Worm (Caenorhabditis elegans) whole organism, late embryonic: ENCODE data around the gene Y69H2.9.

Experiments
- F13H6.1 ChIP-seq: sonication (generic microtip); optimal IDR thresholded peaks from 2 replicates; lab custom pipeline; 2016; ENCODE audit warnings: missing genetic modification characterization, missing compliant biosample characterization
- T23F11.4 ChIP-seq: fragments of 200-800 bp; sonication (Bioruptor generic); optimal IDR thresholded peaks from 2 replicates; lab custom pipeline; 2018; ENCODE audit warnings: mild to moderate bottlenecking, missing genetic modification characterization, missing compliant biosample characterization
- Y22D7AL.16 ChIP-seq: sonication (generic microtip); optimal IDR thresholded peaks from 2 replicates; lab custom pipeline; 2016; ENCODE audit warnings: missing genetic modification characterization, missing compliant biosample characterization
- ahr-1 ChIP-seq: sonication (generic microtip); optimal IDR thresholded peaks from 2 replicates; lab custom pipeline; 2016; ENCODE audit warnings: missing genetic modification characterization, missing compliant biosample characterization
- ceh-14 ChIP-seq: sonication (generic microtip); optimal IDR thresholded peaks from 2 replicates; lab custom pipeline; 2016; ENCODE audit warnings: missing genotype, missing genetic modification characterization, missing compliant biosample characterization
- ceh-18 ChIP-seq: sonication (generic microtip); optimal IDR thresholded peaks from 2 replicates; lab custom pipeline; 2016; ENCODE audit warnings: missing genetic modification characterization, missing compliant biosample characterization
- ceh-19 ChIP-seq: fragments of 200-800 bp; sonication (Bioruptor generic); optimal IDR thresholded peaks from 2 replicates; lab custom pipeline; 2018; ENCODE audit warnings: mild to moderate bottlenecking, missing genetic modification characterization, missing compliant biosample characterization
- ceh-2 ChIP-seq: sonication (generic microtip); optimal IDR thresholded peaks from 2 replicates; lab custom pipeline; 2016; ENCODE audit warnings: missing genotype, missing genetic modification characterization, missing compliant biosample characterization
- ceh-22 ChIP-seq: sonication (generic microtip); optimal IDR thresholded peaks from 2 replicates; lab custom pipeline; 2017; ENCODE audit warnings: missing biosample characterization, missing genetic modification characterization
- ceh-30 ChIP-seq: fragments of 150-350 bp; optimal IDR thresholded peaks from 2 replicates; lab custom pipeline; 2014; ENCODE audit warnings: missing biosample characterization, missing genetic modification characterization
- ceh-48 ChIP-seq: sonication (generic microtip); optimal IDR thresholded peaks from 2 replicates; lab custom pipeline; 2016; ENCODE audit warnings: missing genetic modification characterization, inconsistent platforms, missing compliant biosample characterization
- elt-2 ChIP-seq: sonication (generic microtip); optimal IDR thresholded peaks from 2 replicates; lab custom pipeline; 2016; ENCODE audit warnings: missing genetic modification reagents, missing genetic modification characterization, missing compliant biosample characterization
- eyg-1 ChIP-seq: sonication (generic microtip); optimal IDR thresholded peaks from 2 replicates; lab custom pipeline; 2016; ENCODE audit warnings: missing genotype, missing genetic modification characterization, missing compliant biosample characterization
- fax-1 ChIP-seq: sonication (generic microtip); optimal IDR thresholded peaks from 2 replicates; lab custom pipeline; 2016; ENCODE audit warnings: missing genotype, missing genetic modification characterization, missing compliant biosample characterization
- fkh-10 ChIP-seq: fragments of 150-350 bp; optimal IDR thresholded peaks from 2 replicates; lab custom pipeline; 2014; ENCODE audit warnings: missing biosample characterization, missing genetic modification reagents, missing genetic modification characterization
- fkh-6 ChIP-seq: sonication (generic microtip); optimal IDR thresholded peaks from 2 replicates; lab custom pipeline; 2016; ENCODE audit warnings: missing genetic modification characterization, missing compliant biosample characterization
- gmeb-2 ChIP-seq: sonication (generic microtip); optimal IDR thresholded peaks from 2 replicates; lab custom pipeline; 2016; ENCODE audit warnings: missing genetic modification characterization, inconsistent platforms, missing compliant biosample characterization
- hlh-15 ChIP-seq: sonication (generic microtip); optimal IDR thresholded peaks from 2 replicates; lab custom pipeline; 2016; ENCODE audit warnings: missing genetic modification characterization, missing compliant biosample characterization
- hlh-30 ChIP-seq: sonication (generic microtip); optimal IDR thresholded peaks from 2 replicates; lab custom pipeline; 2017; ENCODE audit warnings: antibody characterized with exemption, missing genetic modification characterization, missing compliant biosample characterization; ENCODE audit not compliant: insufficient read depth
- lin-11 ChIP-seq: fragments of 200-800 bp; sonication (Bioruptor generic); optimal IDR thresholded peaks from 2 replicates; lab custom pipeline; 2018; ENCODE audit warnings: mild to moderate bottlenecking, missing genetic modification characterization, missing compliant biosample characterization
- nfya-1 ChIP-seq: sonication (generic microtip); optimal IDR thresholded peaks from 2 replicates; lab custom pipeline; 2017; ENCODE audit warnings: missing genetic modification characterization, mild to moderate bottlenecking, missing compliant biosample characterization, antibody characterized with exemption, moderate library complexity
- nhr-11 ChIP-seq: fragments of 150-350 bp; optimal IDR thresholded peaks from 2 replicates; lab custom pipeline; 2014; ENCODE audit warnings: missing biosample characterization, missing genetic modification characterization
- nhr-232 ChIP-seq: sonication (generic microtip); optimal IDR thresholded peaks from 2 replicates; lab custom pipeline; 2016; ENCODE audit warnings: missing genetic modification characterization, missing compliant biosample characterization
- pha-2 ChIP-seq: sonication (generic microtip); optimal IDR thresholded peaks from 2 replicates; lab custom pipeline; 2017; ENCODE audit warnings: mild to moderate bottlenecking, missing genetic modification characterization, missing compliant biosample characterization
- pqm-1 ChIP-seq: sonication (generic microtip); optimal IDR thresholded peaks from 2 replicates; lab custom pipeline; 2016; ENCODE audit warnings: missing genetic modification characterization, missing compliant biosample characterization
- pros-1 ChIP-seq: fragments of 150-350 bp; optimal IDR thresholded peaks from 2 replicates; lab custom pipeline; 2014; ENCODE audit warnings: missing biosample characterization, missing genetic modification reagents, missing genetic modification characterization
- ref-2 ChIP-seq: sonication (generic microtip); optimal IDR thresholded peaks from 2 replicates; lab custom pipeline; 2016; ENCODE audit warnings: missing genetic modification characterization, missing compliant biosample characterization
- rnt-1 ChIP-seq: sonication (generic microtip); optimal IDR thresholded peaks from 2 replicates; lab custom pipeline; 2016; ENCODE audit warnings: missing genetic modification characterization, missing compliant biosample characterization
- sdc-2 ChIP-seq: sonication (generic microtip); optimal IDR thresholded peaks from 2 replicates; lab custom pipeline; 2016; ENCODE audit warnings: missing genotype, missing genetic modification characterization, missing compliant biosample characterization
- sox-2 ChIP-seq: fragments of 200-800 bp; sonication (Bioruptor generic); IDR thresholded peaks from 2 replicates; pipeline ENCODE4 v1.3.6; 2022; ENCODE audit warnings: missing genetic modification reagents, missing genetic modification characterization, missing compliant biosample characterization
- syd-9 ChIP-seq: sonication (generic microtip); optimal IDR thresholded peaks from 2 replicates; lab custom pipeline; 2016; ENCODE audit warnings: mild to moderate bottlenecking, missing genetic modification characterization, moderate library complexity, missing compliant biosample characterization
- ttx-3 ChIP-seq: sonication (generic microtip); optimal IDR thresholded peaks from 2 replicates; lab custom pipeline; 2016; ENCODE audit warnings: missing genetic modification reagents, missing genetic modification characterization, missing compliant biosample characterization
- unc-3 ChIP-seq, 2 experiments: fragments of 200-800 bp in 1 of 2; sonication (Bioruptor generic) in 1 of 2; sonication (generic microtip) in 1 of 2; conservative IDR thresholded peaks in 1 of 2; optimal IDR thresholded peaks in 1 of 2; 2 replicates each; pipeline versions ENCODE4 v1.3.6 to Lab custom; 2016 to 2022; ENCODE audit warnings: missing compliant biosample characterization in 2 of 2, missing genetic modification characterization in 2 of 2, missing genetic modification reagents in 1 of 2
- unc-42 ChIP-seq: sonication (generic microtip); optimal IDR thresholded peaks from 2 replicates; lab custom pipeline; 2016; ENCODE audit warnings: missing genotype, missing genetic modification characterization, missing compliant biosample characterization
- unc-86 ChIP-seq: sonication (generic microtip); optimal IDR thresholded peaks from 2 replicates; lab custom pipeline; 2016; ENCODE audit warnings: missing genetic modification characterization, missing compliant biosample characterization

Gene Y69H2.9

DNA sequence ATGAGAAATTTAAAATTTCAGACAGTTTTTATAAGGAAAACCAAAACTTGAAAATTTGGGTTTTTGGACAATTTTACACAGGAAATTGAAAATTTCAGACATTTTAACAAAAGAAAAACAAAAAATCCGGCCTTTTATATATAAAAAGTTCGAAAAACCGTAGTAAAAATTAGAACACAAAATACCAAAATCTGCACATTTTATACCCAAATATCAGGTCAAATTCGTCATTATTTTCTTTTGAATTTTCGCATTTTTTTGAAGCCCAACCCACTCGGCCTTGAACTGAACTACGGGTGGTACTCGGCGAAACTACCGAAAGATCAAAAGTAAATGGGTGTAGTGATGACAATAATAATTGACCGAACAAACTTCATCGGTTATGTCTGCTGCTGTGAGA lies 34.2 kb upstream of the Y69H2.9 start:
- TF ChIP-seq fkh-10 (GFP tag; lab: Kevin White, UChicago) (no peak), elt-2 (no peak), pros-1 (tag; lab: Kevin White, UChicago) (no peak), pqm-1 (tag; lab: Kevin White, UChicago) (no peak), eyg-1 (tag; lab: Kevin White, UChicago) (no peak), sdc-2 (tag; lab: Kevin White, UChicago) (no peak), ceh-2 (tag; lab: Kevin White, UChicago) (no peak), sox-2 (GFP tag; lab: Robert Waterston, UW) (no peak)

DNA sequence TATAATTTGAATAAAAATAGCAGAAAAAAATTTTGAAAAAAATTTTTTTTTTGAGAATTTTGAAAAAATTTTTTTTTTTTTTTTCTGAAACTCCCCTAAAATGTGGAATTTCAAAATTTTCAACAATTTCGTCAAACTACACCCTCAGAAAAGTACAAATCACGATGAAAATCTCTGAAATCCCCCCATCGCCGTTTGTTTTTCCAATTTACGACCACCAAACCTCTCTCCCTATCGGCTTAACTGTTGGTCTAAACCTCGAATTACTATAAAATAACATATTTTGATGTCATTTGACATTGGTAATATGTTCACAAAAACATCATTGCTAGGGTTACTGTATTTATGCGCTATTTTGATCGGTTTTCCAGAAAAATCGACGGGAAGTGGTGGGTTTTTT lies 31.3 kb upstream of the Y69H2.9 start, which contains the start of gene Y69H2.10:
TSS of gene Y69H2.10 (plus strand) at position 301 of the 400 bp plus-strand sequence.
- no peak for TF ChIP-seq nhr-232 (tag; lab: Kevin White, UChicago)
- no peak for TF ChIP-seq hlh-30 (tag; lab: Kevin White, UChicago)

DNA sequence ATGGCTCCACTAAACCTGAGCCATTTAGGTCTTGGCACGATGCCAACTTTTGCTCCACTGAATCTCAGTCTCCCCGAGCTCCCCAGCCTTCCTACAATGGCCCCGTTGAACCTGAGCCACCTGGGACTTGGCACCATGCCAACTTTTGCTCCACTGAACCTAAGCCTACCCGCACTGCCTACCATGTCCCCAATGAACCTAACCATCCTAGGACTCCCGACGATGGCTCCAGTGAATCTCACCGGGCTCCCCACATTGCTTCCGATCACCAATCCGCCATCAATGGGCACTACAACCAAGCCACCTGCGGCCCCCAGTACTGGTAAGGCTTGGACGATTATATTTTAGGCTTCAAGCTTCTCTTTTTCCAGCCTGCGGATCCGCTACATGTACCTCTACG lies 29.5 kb upstream of the Y69H2.9 start:
- no peak for TF ChIP-seq ttx-3 (tag; lab: Kevin White, UChicago)
- TF ChIP-seq rnt-1 (tag; lab: Kevin White, UChicago) = no peak
- TF ChIP-seq ceh-22 (tag; lab: Kevin White, UChicago) = no peak
- TF ChIP-seq nfya-1 (tag; lab: Kevin White, UChicago) = no peak
- no peak for TF ChIP-seq unc-3 (GFP tag; conservative IDR thresholded peaks at IDR 0.05; lab: Robert Waterston, UW)
- TF ChIP-seq unc-3 (tag; optimal IDR thresholded peaks at IDR 0.05; lab: Kevin White, UChicago) = no peak
- no peak for TF ChIP-seq ref-2 (tag; lab: Kevin White, UChicago)
- no peak for TF ChIP-seq pha-2
- TF ChIP-seq fax-1 (tag; lab: Kevin White, UChicago) = no peak
- no peak for TF ChIP-seq unc-42
- TF ChIP-seq, all 69 proteins: peak for 0

DNA sequence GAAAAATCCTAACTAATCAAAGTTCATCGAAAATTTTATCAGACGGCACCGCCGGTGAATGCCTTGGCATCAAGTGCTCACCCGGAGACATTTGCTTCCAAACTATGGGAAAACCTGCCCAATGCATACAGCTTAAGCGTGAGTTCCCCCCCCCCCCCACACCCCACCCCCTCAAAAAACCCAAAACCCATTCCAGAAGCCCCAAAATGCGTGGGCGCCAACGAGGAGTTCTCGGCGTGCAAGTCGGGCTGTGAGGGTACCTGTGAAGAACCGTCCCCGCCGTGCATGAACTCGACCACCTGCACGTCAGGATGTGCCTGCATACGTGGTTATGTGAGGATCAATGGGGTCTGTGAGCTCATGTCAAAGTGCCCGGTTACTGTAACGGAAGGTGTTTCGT lies 27.0 kb upstream of the Y69H2.9 start:
- TF ChIP-seq pros-1 (tag; lab: Kevin White, UChicago) (no peak), ceh-14 (tag; lab: Kevin White, UChicago) (no peak), nhr-11 (tag; lab: Kevin White, UChicago) (no peak), fkh-10 (GFP tag; lab: Kevin White, UChicago) (no peak), fax-1 (tag; lab: Kevin White, UChicago) (no peak), elt-2 (no peak), eyg-1 (tag; lab: Kevin White, UChicago) (no peak), fkh-6 (tag; lab: Kevin White, UChicago) (no peak), sox-2 (GFP tag; lab: Robert Waterston, UW) (no peak), hlh-30 (tag; lab: Kevin White, UChicago) (no peak), syd-9 (no peak), lin-11 (tag; lab: Kevin White, UChicago) (no peak), ceh-19 (GFP tag; lab: Kevin White, UChicago) (no peak), ceh-2 (tag; lab: Kevin White, UChicago) (no peak), ceh-18 (tag; lab: Kevin White, UChicago) (no peak), Y22D7AL.16 (no peak), ref-2 (tag; lab: Kevin White, UChicago) (no peak), hlh-15 (tag; lab: Kevin White, UChicago) (no peak), ahr-1 (no peak)

DNA sequence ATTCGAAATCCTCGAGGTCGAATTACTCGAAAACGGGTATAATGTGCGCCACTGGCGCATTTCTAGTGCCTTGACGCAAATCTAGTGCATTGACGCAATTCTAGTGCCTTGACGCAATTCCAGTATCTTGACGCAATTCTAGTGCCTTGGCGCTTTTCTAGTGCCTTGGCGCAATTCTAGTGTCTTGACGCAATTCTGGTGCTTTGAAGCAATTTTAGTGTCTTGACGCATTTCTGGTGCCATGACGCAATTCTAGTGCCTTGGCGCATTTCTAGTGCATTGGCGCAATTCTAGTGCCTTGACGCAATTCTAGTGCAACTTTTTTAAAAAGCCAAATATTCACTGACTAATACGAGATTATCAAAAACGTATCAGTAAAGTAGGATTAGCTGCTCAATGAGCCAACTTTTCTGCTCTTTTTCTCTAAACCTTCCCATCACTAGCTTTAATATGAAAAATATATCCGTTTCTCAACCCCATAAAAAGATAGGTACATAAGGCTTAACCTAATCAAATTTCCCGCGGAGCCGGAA lies 16.8 kb upstream of the Y69H2.9 start, which contains the start of gene Y69H2.17:
TSS of gene Y69H2.17 (plus strand) at position 483 of the 533 bp plus-strand sequence.
- TF ChIP-seq syd-9 = no peak
- no peak for TF ChIP-seq T23F11.4 (GFP tag; lab: Kevin White, UChicago)
- no peak for TF ChIP-seq unc-3 (GFP tag; conservative IDR thresholded peaks at IDR 0.05; lab: Robert Waterston, UW)
- no peak for TF ChIP-seq unc-3 (tag; optimal IDR thresholded peaks at IDR 0.05; lab: Kevin White, UChicago)
- TF ChIP-seq ceh-48 (tag; lab: Kevin White, UChicago) = no peak
- no peak for TF ChIP-seq ceh-30
- TF ChIP-seq fkh-6 (tag; lab: Kevin White, UChicago) = no peak
- TF ChIP-seq F13H6.1 = no peak
- TF ChIP-seq nhr-11 (tag; lab: Kevin White, UChicago) = no peak
- TF ChIP-seq unc-86 = no peak
- no peak for TF ChIP-seq gmeb-2
- no peak for TF ChIP-seq ttx-3 (tag; lab: Kevin White, UChicago)
- TF ChIP-seq pros-1 (tag; lab: Kevin White, UChicago) = no peak
